Worm (Caenorhabditis elegans): ENCODE measurements around the gene hrpa-1.

DNA sequence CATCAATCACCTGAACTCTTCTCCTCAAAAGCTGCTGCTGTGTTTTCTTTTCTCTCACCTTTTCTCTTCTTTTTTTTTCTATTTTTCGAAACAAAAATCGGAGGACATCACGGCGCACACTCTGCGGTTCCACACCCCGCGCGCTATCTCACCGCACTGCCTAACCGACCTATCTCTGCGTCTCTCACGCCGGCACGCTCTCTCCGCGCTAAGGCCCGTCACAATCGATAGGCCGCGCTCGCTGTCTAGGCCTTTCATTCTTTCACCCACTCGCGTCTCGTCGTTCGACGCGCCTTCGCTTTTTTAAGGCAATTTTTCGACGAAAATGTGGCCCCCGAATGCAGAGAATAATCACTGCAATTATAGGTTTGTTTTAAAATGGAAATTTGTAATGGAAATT lies 27.4 kb downstream of the hrpa-1 start, which contains the start of gene zip-11:
- TF ChIP-seq dao-5 (tag; optimal IDR thresholded peaks at IDR 0.05): no peak
- no peak for TF ChIP-seq him-1 (tag; optimal IDR thresholded peaks at IDR 0.05)
